Worm (Caenorhabditis elegans): ENCODE results near the gene B0244.4.

The B0244.4 gene

DNA sequence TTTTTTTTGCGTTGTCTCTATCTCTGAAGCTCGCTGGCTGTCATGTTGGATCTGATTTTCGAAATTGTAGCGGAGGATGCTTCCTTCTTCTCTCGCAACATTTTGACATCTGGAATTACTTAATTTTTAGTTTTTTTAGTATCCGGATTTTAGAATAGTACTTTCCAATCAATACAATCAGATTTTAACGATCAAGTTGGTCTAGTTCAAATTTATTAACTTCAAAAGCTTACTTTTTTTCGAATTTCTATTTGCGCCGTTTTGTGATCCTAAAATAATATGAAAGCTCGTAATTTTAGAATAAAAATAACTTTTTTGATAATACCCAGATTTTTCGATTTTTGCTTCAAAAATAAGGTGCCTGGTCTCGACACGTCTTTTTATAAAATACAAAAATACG, 37.2 kb upstream of the B0244.4 start, which contains the start of gene B0336.12:
Gene B0336.12, minus strand, starts transcription at position 101 of the 400 bp plus-strand sequence.
- TF ChIP-seq pag-3 (tag; optimal IDR thresholded peaks at IDR 0.05; ENCODE audit: borderline replicate concordance), result no peak
- TF ChIP-seq fkh-10 (GFP tag; optimal IDR thresholded peaks at IDR 0.05), result no peak
- no peak for TF ChIP-seq T23F11.4 (GFP tag; optimal IDR thresholded peaks at IDR 0.05)
- no peak for TF ChIP-seq mec-3 (tag; optimal IDR thresholded peaks at IDR 0.05; ENCODE audit: borderline replicate concordance)
- TF ChIP-seq ceh-22 (tag; optimal IDR thresholded peaks at IDR 0.05), result no peak
- no peak for TF ChIP-seq ceh-31 (tag; optimal IDR thresholded peaks at IDR 0.05)
- TF ChIP-seq tbx-7 (tag; optimal IDR thresholded peaks at IDR 0.05), result no peak
- no peak for TF ChIP-seq ref-2 (tag; optimal IDR thresholded peaks at IDR 0.05)
- TF ChIP-seq hlh-6 (tag; optimal IDR thresholded peaks at IDR 0.05), result no peak
- no peak for TF ChIP-seq zip-5 (tag; optimal IDR thresholded peaks at IDR 0.05)
- no peak for TF ChIP-seq tbx-2 (tag; optimal IDR thresholded peaks at IDR 0.05)
- TF ChIP-seq Y22D7AL.16 (tag; optimal IDR thresholded peaks at IDR 0.05), result no peak
- TF ChIP-seq K09A11.1 (tag; optimal IDR thresholded peaks at IDR 0.05; ENCODE audit: insufficient read depth), result no peak
- TF ChIP-seq lim-6 (tag; optimal IDR thresholded peaks at IDR 0.05), result no peak
- no peak for TF ChIP-seq fax-1 (tag; optimal IDR thresholded peaks at IDR 0.05)

DNA sequence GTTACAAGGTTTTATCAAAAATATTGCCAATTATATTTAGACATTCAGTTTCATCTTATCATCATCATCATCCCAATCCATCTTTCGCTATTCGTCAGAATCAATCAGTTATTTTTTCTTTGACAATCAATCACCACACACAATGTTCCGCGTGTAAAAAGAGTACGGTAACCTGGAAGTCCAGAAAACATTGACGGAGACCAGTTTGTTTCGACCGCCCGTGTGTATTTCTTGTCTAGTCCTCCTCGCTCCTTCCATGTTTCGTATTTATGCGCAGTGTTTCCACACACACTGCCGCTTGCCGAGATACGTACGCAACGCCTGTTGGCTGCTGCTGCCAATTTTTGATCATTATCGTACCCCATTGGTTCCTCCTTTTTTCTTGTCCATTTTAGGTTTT, 36.6 kb upstream of the B0244.4 start:
- TF ChIP-seq nfya-1 (tag; optimal IDR thresholded peaks at IDR 0.05) (peak; percentile 68), ceh-22 (tag; optimal IDR thresholded peaks at IDR 0.05) (no peak), ets-4 (tag; optimal IDR thresholded peaks at IDR 0.05) (peak; percentile 70), elt-2 (tag; optimal IDR thresholded peaks at IDR 0.05) (peak; percentile 42), ahr-1 (tag; optimal IDR thresholded peaks at IDR 0.05) (no peak)

ce11 chrIII:5711242-5711641, 36.0 kb upstream of the B0244.4 start, which contains the start of gene rbm-26:
Gene rbm-26, plus strand, starts transcription at chrIII:5711542.
- TF ChIP-seq ceh-18 (tag; optimal IDR thresholded peaks at IDR 0.05) (no peak), ceh-9 (tag; optimal IDR thresholded peaks at IDR 0.05) (no peak), tbx-7 (tag; optimal IDR thresholded peaks at IDR 0.05) (no peak), T23F11.4 (GFP tag; optimal IDR thresholded peaks at IDR 0.05) (no peak), F13H6.1 (tag; optimal IDR thresholded peaks at IDR 0.05) (no peak), hlh-6 (tag; optimal IDR thresholded peaks at IDR 0.05) (no peak), ceh-2 (tag; optimal IDR thresholded peaks at IDR 0.05) (no peak), unc-3 (GFP tag; conservative IDR thresholded peaks at IDR 0.05) (no peak), unc-3 (tag; optimal IDR thresholded peaks at IDR 0.05) (no peak), nhr-232 (tag; optimal IDR thresholded peaks at IDR 0.05) (no peak), odd-2 (tag; optimal IDR thresholded peaks at IDR 0.05) (no peak), C08G9.2 (tag; optimal IDR thresholded peaks at IDR 0.05) (no peak), ceh-6 (GFP tag; optimal IDR thresholded peaks at IDR 0.05) (no peak), unc-86 (tag; optimal IDR thresholded peaks at IDR 0.05) (no peak), sdc-2 (tag; optimal IDR thresholded peaks at IDR 0.05) (no peak), gmeb-2 (tag; optimal IDR thresholded peaks at IDR 0.05) (no peak), ceh-31 (tag; optimal IDR thresholded peaks at IDR 0.05) (no peak), ztf-16 (tag; optimal IDR thresholded peaks at IDR 0.05) (no peak), ceh-30 (tag; optimal IDR thresholded peaks at IDR 0.05) (no peak)

DNA sequence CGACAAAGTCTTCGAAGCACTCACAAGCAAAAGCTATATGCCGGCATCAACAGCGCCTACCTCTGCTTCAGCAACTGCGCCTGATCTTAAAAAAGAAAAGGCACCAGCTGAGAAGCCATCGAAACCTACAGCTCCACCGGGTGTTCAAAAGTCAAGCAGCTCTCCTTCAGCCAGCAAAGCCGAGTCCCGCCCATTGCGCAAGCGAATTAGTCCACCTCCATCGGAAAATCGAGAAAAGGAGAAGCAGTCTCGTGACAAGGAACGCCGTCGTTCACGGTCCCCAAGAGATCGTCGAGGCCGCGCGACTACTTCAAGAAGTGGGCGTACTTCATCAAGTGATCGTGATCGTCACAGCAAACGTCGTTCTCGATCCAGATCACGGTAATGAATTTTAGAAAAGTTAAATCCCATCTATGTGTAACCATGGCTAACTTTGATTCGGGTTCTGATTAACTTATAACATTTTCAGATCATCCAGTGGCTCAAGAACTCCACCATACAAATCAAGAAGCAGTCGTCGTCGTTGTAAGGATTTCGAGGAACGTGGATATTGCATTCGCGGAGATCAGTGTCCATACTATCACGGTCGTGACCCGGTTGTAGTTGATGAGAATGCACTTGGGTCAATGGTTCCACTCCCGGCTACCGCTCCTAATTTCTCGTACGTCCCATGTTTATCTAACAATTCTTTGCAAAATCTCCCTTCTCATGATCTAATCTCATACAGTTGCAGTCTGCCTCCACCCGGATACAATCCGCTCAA, 35.2 kb upstream of the B0244.4 start:
- TF ChIP-seq fkh-6 (tag; optimal IDR thresholded peaks at IDR 0.05) (no peak), K02D7.2 (tag; optimal IDR thresholded peaks at IDR 0.05) (no peak), lim-6 (tag; optimal IDR thresholded peaks at IDR 0.05) (no peak), fkh-10 (GFP tag; optimal IDR thresholded peaks at IDR 0.05) (no peak), ceh-48 (tag; optimal IDR thresholded peaks at IDR 0.05) (no peak)

Measured in whole organism, late embryonic.